Fruit fly (Drosophila melanogaster) whole organism, embryonic: ENCODE measurements around the gene Kah.

Experiments
- Ada2b ChIP-seq: fragments of 200-800 bp; sonication (Bioruptor generic); IDR thresholded peaks from 2 replicates; pipeline ENCODE4 v1.3.6; 2022; ENCODE audit warnings: missing biosample characterization, missing genetic modification characterization
- Aef1 ChIP-seq: fragments of 200-800 bp; sonication (Bioruptor generic); IDR thresholded peaks from 3 replicates; pipeline ENCODE4 v1.3.6; 2022; ENCODE audit warnings: missing biosample characterization, missing genetic modification characterization
- Asciz ChIP-seq: fragments of 200-800 bp; sonication (Bioruptor generic); optimal IDR thresholded peaks from 2 replicates; lab custom pipeline; 2017; ENCODE audit warnings: missing biosample characterization, mild to moderate bottlenecking, missing genetic modification characterization, missing genetic modification reagents
- BtbVII ChIP-seq: fragments of 200-800 bp; sonication (Bioruptor generic); optimal IDR thresholded peaks from 3 replicates; lab custom pipeline; 2017; ENCODE audit warnings: missing biosample characterization, mild to moderate bottlenecking, missing genetic modification characterization
- CG10147 ChIP-seq: fragments of 200-800 bp; sonication (Bioruptor generic); optimal IDR thresholded peaks from 2 replicates; lab custom pipeline; 2019; ENCODE audit warnings: missing biosample characterization, mild to moderate bottlenecking, missing genetic modification characterization, moderate library complexity
- CG10267 ChIP-seq: fragments of 200-800 bp; sonication (Bioruptor generic); optimal IDR thresholded peaks from 2 replicates; lab custom pipeline; 2018; ENCODE audit warnings: missing biosample characterization, mild to moderate bottlenecking, missing genetic modification characterization, moderate library complexity
- CG10979 ChIP-seq: fragments of 200-800 bp; sonication (Bioruptor generic); optimal IDR thresholded peaks from 2 replicates; lab custom pipeline; 2018; ENCODE audit warnings: missing biosample characterization, mild to moderate bottlenecking, missing genetic modification characterization, moderate library complexity
- CG11456 ChIP-seq: fragments of 200-800 bp; sonication (Bioruptor generic); IDR thresholded peaks from 3 replicates; pipeline ENCODE4 v1.3.6; 2022; ENCODE audit warnings: missing biosample characterization, missing genetic modification characterization
- CG11504 ChIP-seq: fragments of 200-800 bp; sonication (Bioruptor generic); optimal IDR thresholded peaks from 3 replicates; lab custom pipeline; 2019; ENCODE audit warnings: missing biosample characterization, mild to moderate bottlenecking, missing genetic modification characterization, moderate library complexity
- CG11696 ChIP-seq: fragments of 200-800 bp; sonication (Bioruptor generic); IDR thresholded peaks from 2 replicates; pipeline ENCODE4 v1.3.6; 2022; ENCODE audit warnings: missing biosample characterization, missing genetic modification characterization
- CG12744 ChIP-seq: fragments of 200-800 bp; sonication (Bioruptor generic); optimal IDR thresholded peaks from 2 replicates; lab custom pipeline; 2016; ENCODE audit warnings: missing biosample characterization, missing genetic modification characterization
- CG12769 ChIP-seq: fragments of 200-800 bp; sonication (Bioruptor generic); optimal IDR thresholded peaks from 2 replicates; lab custom pipeline; 2019; ENCODE audit warnings: missing biosample characterization, mild to moderate bottlenecking, missing genetic modification characterization, moderate library complexity
- CG13424 ChIP-seq: fragments of 200-800 bp; sonication (Bioruptor generic); optimal IDR thresholded peaks from 2 replicates; lab custom pipeline; 2019; ENCODE audit warnings: missing biosample characterization, mild to moderate bottlenecking, missing genetic modification characterization, moderate library complexity
- CG17385 ChIP-seq: fragments of 200-800 bp; sonication (Bioruptor generic); optimal IDR thresholded peaks from 3 replicates; lab custom pipeline; 2018; ENCODE audit warnings: missing biosample characterization, mild to moderate bottlenecking, missing genetic modification characterization
- CG17829 ChIP-seq: fragments of 200-800 bp; optimal IDR thresholded peaks from 2 replicates; lab custom pipeline; 2019; ENCODE audit warnings: missing biosample characterization, mild to moderate bottlenecking, missing genetic modification characterization, moderate library complexity
- CG2116 ChIP-seq: fragments of 200-800 bp; sonication (Bioruptor generic); optimal IDR thresholded peaks from 3 replicates; lab custom pipeline; 2018; ENCODE audit warnings: missing biosample characterization, mild to moderate bottlenecking, missing genetic modification characterization
- CG2120 ChIP-seq: fragments of 200-800 bp; sonication (Bioruptor generic); optimal IDR thresholded peaks from 3 replicates; lab custom pipeline; 2016; ENCODE audit warnings: missing biosample characterization, missing genetic modification characterization
- CG31365 ChIP-seq: fragments of 200-800 bp; sonication (Bioruptor generic); optimal IDR thresholded peaks from 2 replicates; lab custom pipeline; 2018; ENCODE audit warnings: missing biosample characterization, mild to moderate bottlenecking, missing genetic modification characterization
- CG43689 ChIP-seq: fragments of 200-800 bp; sonication (Bioruptor generic); IDR thresholded peaks from 2 replicates; pipeline ENCODE4 v1.3.6; 2022; ENCODE audit warnings: missing biosample characterization, missing genetic modification characterization
- CG4424 ChIP-seq: fragments of 200-800 bp; sonication (Bioruptor generic); optimal IDR thresholded peaks from 3 replicates; lab custom pipeline; 2016; ENCODE audit warnings: missing biosample characterization, missing genetic modification characterization
- CG6791 ChIP-seq: fragments of 200-800 bp; sonication (Bioruptor generic); IDR thresholded peaks from 3 replicates; pipeline ENCODE4 v1.3.6; 2022; ENCODE audit warnings: missing biosample characterization, missing genetic modification characterization; ENCODE audit not compliant: partially characterized antibody
- CG6813 ChIP-seq: fragments of 200-800 bp; sonication (Bioruptor generic); optimal IDR thresholded peaks from 2 replicates; lab custom pipeline; 2017; ENCODE audit warnings: missing biosample characterization, missing genetic modification characterization, mild to moderate bottlenecking, moderate library complexity, missing genetic modification reagents
- CG7745 ChIP-seq: fragments of 200-800 bp; sonication (Bioruptor generic); optimal IDR thresholded peaks from 2 replicates; lab custom pipeline; 2018; ENCODE audit warnings: missing biosample characterization, mild to moderate bottlenecking, missing genetic modification characterization, moderate library complexity
- CHES-1-like ChIP-seq: fragments of 200-800 bp; sonication (Bioruptor generic); optimal IDR thresholded peaks from 2 replicates; lab custom pipeline; 2016; ENCODE audit warnings: missing biosample characterization, missing genetic modification characterization
- CoRest ChIP-seq: fragments of 200-800 bp; sonication (Bioruptor generic); optimal IDR thresholded peaks from 3 replicates; lab custom pipeline; 2018; ENCODE audit warnings: missing biosample characterization, mild to moderate bottlenecking, missing genetic modification characterization, moderate library complexity
- D19A ChIP-seq: fragments of 200-800 bp; optimal IDR thresholded peaks from 3 replicates; lab custom pipeline; 2019; ENCODE audit warnings: missing biosample characterization, mild to moderate bottlenecking, missing genetic modification characterization, moderate library complexity
- Dek ChIP-seq: fragments of 200-800 bp; sonication (Bioruptor generic); optimal IDR thresholded peaks from 3 replicates; lab custom pipeline; 2019; ENCODE audit warnings: missing biosample characterization, mild to moderate bottlenecking, missing genetic modification characterization, moderate library complexity
- Fer3 ChIP-seq: fragments of 200-800 bp; sonication (Bioruptor generic); optimal IDR thresholded peaks from 2 replicates; lab custom pipeline; 2018; ENCODE audit warnings: missing biosample characterization, mild to moderate bottlenecking, missing genetic modification characterization, moderate library complexity
- Gug ChIP-seq: fragments of 200-800 bp; sonication (Bioruptor generic); IDR thresholded peaks from 4 replicates; pipeline ENCODE4 v1.3.6; 2022; ENCODE audit warnings: missing biosample characterization, missing genetic modification characterization
- HLH4C ChIP-seq: fragments of 200-800 bp; sonication (Bioruptor generic); IDR thresholded peaks from 3 replicates; pipeline ENCODE4 v1.3.6; 2022; ENCODE audit warnings: missing biosample characterization, missing genetic modification characterization; ENCODE audit not compliant: partially characterized antibody
- Hey ChIP-seq: fragments of 200-800 bp; sonication (Bioruptor generic); optimal IDR thresholded peaks from 3 replicates; lab custom pipeline; 2018; ENCODE audit warnings: missing biosample characterization, mild to moderate bottlenecking, missing genetic modification characterization
- Lim3 ChIP-seq: fragments of 200-800 bp; sonication (Bioruptor generic); IDR thresholded peaks from 2 replicates; pipeline ENCODE4 v1.3.6; 2022; ENCODE audit warnings: missing biosample characterization, missing genetic modification characterization
- Sin3A ChIP-seq: fragments of >200 bp; optimal IDR thresholded peaks from 2 replicates; lab custom pipeline; 2018
- al ChIP-seq: fragments of 200-800 bp; sonication (Bioruptor generic); IDR thresholded peaks from 2 replicates; pipeline ENCODE4 v1.3.6; 2022; ENCODE audit warnings: missing biosample characterization, missing genetic modification characterization
- amos ChIP-seq: fragments of 200-800 bp; sonication (Bioruptor generic); IDR thresholded peaks from 2 replicates; pipeline ENCODE4 v1.3.6; 2022; ENCODE audit warnings: missing biosample characterization, missing genetic modification characterization; ENCODE audit not compliant: partially characterized antibody
- bcd ChIP-seq: fragments of 200-800 bp; sonication (Bioruptor generic); optimal IDR thresholded peaks from 2 replicates; lab custom pipeline; 2017; ENCODE audit warnings: missing biosample characterization, mild to moderate bottlenecking, missing genetic modification characterization
- chif ChIP-seq, 2 experiments: fragments of 200-800 bp; sonication (Bioruptor generic); optimal IDR thresholded peaks; 3 replicates each; lab custom pipeline; 2016; ENCODE audit warnings: missing biosample characterization in 2 of 2, missing genetic modification characterization in 2 of 2
- cwo ChIP-seq: fragments of 200-800 bp; sonication (Bioruptor generic); optimal IDR thresholded peaks from 3 replicates; lab custom pipeline; 2017; ENCODE audit warnings: missing biosample characterization, missing genetic modification characterization, mild to moderate bottlenecking, moderate library complexity, missing genetic modification reagents
- da ChIP-seq: fragments of 200-800 bp; sonication (Bioruptor generic); optimal IDR thresholded peaks from 2 replicates; lab custom pipeline; 2016; ENCODE audit warnings: missing biosample characterization, missing genetic modification characterization
- en ChIP-seq: fragments of 200-800 bp; sonication (Bioruptor generic); optimal IDR thresholded peaks from 2 replicates; lab custom pipeline; 2016; ENCODE audit warnings: missing biosample characterization, missing genetic modification characterization
- jing ChIP-seq: fragments of 200-800 bp; sonication (Bioruptor generic); optimal IDR thresholded peaks from 2 replicates; lab custom pipeline; 2018; ENCODE audit warnings: missing biosample characterization, mild to moderate bottlenecking, missing genetic modification characterization
- luna ChIP-seq: fragments of 200-800 bp; sonication (Bioruptor generic); optimal IDR thresholded peaks from 2 replicates; lab custom pipeline; 2016; ENCODE audit warnings: missing biosample characterization, missing genetic modification characterization
- mld ChIP-seq: fragments of 200-800 bp; sonication (Bioruptor generic); IDR thresholded peaks from 3 replicates; pipeline ENCODE4 v1.3.6; 2022; ENCODE audit warnings: missing biosample characterization, missing genetic modification characterization; ENCODE audit not compliant: partially characterized antibody
- nerfin-2 ChIP-seq: fragments of 200-800 bp; sonication (Bioruptor generic); IDR thresholded peaks from 2 replicates; pipeline ENCODE4 v1.3.6; 2022; ENCODE audit warnings: missing biosample characterization, missing genetic modification characterization; ENCODE audit not compliant: partially characterized antibody
- peb ChIP-seq: fragments of 200-800 bp; sonication (Bioruptor generic); IDR thresholded peaks from 2 replicates; pipeline ENCODE4 v1.3.6; 2022; ENCODE audit warnings: missing biosample characterization, missing genetic modification characterization
- psq ChIP-seq: fragments of 200-800 bp; sonication (Bioruptor generic); optimal IDR thresholded peaks from 2 replicates; lab custom pipeline; 2017; ENCODE audit warnings: missing biosample characterization, missing genetic modification characterization
- sob ChIP-seq: fragments of 200-800 bp; sonication (Bioruptor generic); IDR thresholded peaks from 2 replicates; pipeline ENCODE4 v1.3.6; 2022; ENCODE audit warnings: missing biosample characterization, missing genetic modification characterization
- sug ChIP-seq: fragments of 200-800 bp; optimal IDR thresholded peaks from 2 replicates; lab custom pipeline; 2019; ENCODE audit warnings: missing biosample characterization, mild to moderate bottlenecking, missing genetic modification characterization, moderate library complexity
- tio ChIP-seq: fragments of 200-800 bp; sonication (Bioruptor generic); optimal IDR thresholded peaks from 2 replicates; lab custom pipeline; 2017; ENCODE audit warnings: missing biosample characterization, missing genetic modification characterization, inconsistent platforms

The Kah gene

DNA sequence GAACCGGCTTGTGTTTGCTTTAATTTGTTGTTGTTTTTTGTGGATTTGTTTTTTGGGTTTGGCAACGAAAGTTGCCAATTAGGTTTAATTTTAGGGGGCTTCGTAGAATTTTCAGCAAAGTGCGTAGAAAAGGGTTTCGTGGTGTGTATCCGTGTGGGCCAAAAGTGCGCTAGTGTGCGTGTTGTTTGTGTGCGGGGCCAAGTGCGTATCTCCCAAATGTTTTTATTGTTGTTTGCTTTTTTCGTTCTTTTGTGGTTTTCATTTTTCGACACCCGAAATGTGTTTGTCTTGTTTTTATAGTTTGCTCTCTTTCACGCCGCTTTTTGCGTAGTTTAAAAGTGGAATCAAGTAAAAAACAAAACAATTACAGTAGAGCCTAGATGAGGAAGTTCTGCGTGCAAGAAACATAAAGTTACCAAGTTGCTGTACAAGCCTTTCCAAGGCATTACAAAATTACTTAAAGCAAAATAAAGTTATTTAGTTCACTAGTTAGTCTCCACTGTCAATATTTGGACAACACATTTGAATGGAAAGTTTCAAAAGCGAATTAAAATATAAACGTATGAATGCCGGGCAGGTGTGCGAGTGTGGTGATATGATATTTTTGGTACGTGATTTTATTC, 42.1 kb downstream of the Kah start (continued):
- TF ChIP-seq cwo (GFP tag; lab: Kevin White, UChicago) (peak; percentile 74), BtbVII (GFP tag; lab: Kevin White, UChicago) (peak; percentile 87), CG11696 (GFP tag; lab: Robert Waterston, UW) (peak; percentile 76), Hey (peak; percentile 72), CG17385 (peak; percentile 66), CG12769 (tag; lab: Kevin White, UChicago) (peak; percentile 94), luna (GFP tag; lab: Kevin White, UChicago) (peak; percentile 90), CG10267 (tag; lab: Kevin White, UChicago) (peak; percentile 25), HLH4C (GFP tag; lab: Robert Waterston, UW) (no peak), CG43689 (GFP tag; lab: Robert Waterston, UW) (peak; percentile 64; the same call in 1 of the 2 replicates), da (GFP tag; lab: Kevin White, UChicago) (peak; percentile 48), D19A (tag; lab: Kevin White, UChicago) (peak; percentile 20), CG11504 (tag; lab: Kevin White, UChicago) (peak; percentile 62), CG11456 (peak; percentile 93), en (GFP tag; lab: Kevin White, UChicago) (peak; percentile 52), tio (GFP tag; lab: Kevin White, UChicago) (peak; percentile 81), CG17829 (tag; lab: Kevin White, UChicago) (peak; percentile 40), CHES-1-like (GFP tag; lab: Kevin White, UChicago) (peak; percentile 90), CG6791 (GFP tag; lab: Robert Waterston, UW) (no peak), Sin3A (lab: Kevin White, UChicago) (no peak), bcd (peak; percentile 85), sug (peak; percentile 84), Asciz (GFP tag; lab: Kevin White, UChicago) (no peak), CG2116 (GFP tag; lab: Kevin White, UChicago) (peak; percentile 2), CG31365 (tag; lab: Kevin White, UChicago) (peak; percentile 61), CG7745 (tag; lab: Kevin White, UChicago) (no peak), jing (GFP tag; lab: Kevin White, UChicago) (peak; percentile 26), amos (GFP tag; lab: Robert Waterston, UW) (no peak), sob (GFP tag; lab: Robert Waterston, UW) (peak; percentile 86), CG10979 (tag; lab: Kevin White, UChicago) (no peak), Fer3 (tag; lab: Kevin White, UChicago) (peak; percentile 88), CG6813 (GFP tag; lab: Kevin White, UChicago) (peak; percentile 83), CG10147 (peak; percentile 66), Dek (tag; lab: Kevin White, UChicago) (peak; percentile 92), CG4424 (GFP tag; lab: Kevin White, UChicago) (peak; percentile 34), Aef1 (GFP tag; lab: Robert Waterston, UW) (peak; percentile 85), CG12744 (GFP tag; lab: Kevin White, UChicago) (peak; percentile 68), chif (GFP tag; optimal IDR thresholded peaks at IDR 0.05; lab: Kevin White, UChicago) (peak; percentile 42 to 49), CoRest (tag; lab: Kevin White, UChicago) (peak; percentile 82), CG2120 (GFP tag; lab: Kevin White, UChicago) (peak; percentile 98), peb (peak; percentile 35; the same call in 1 of the 2 replicates), nerfin-2 (no peak), Lim3 (no peak), Gug (GFP tag; lab: Robert Waterston, UW) (peak; percentile 92), al (GFP tag; lab: Robert Waterston, UW) (peak; percentile 93), Ada2b (GFP tag; lab: Robert Waterston, UW) (peak; percentile 87), CG13424 (peak; percentile 34), psq (GFP tag; lab: Kevin White, UChicago) (peak; percentile 14), mld (no peak)
